Fruit fly (Drosophila melanogaster): ENCODE results near the gene yip2.

Gene yip2

dm6 chr2L:9890576-9890975 lies 24.5 kb upstream of the yip2 start, which contains the start of the genes CG34183 and CG4537 (continued):
- TF ChIP-seq Xbp1 (GFP tag; optimal IDR thresholded peaks at IDR 0.05) (no peak), Dip2 (GFP tag; IDR thresholded peaks at IDR 0.05) (no peak), p53 (GFP tag; optimal IDR thresholded peaks at IDR 0.05) (no peak), CG12104 (GFP tag; optimal IDR thresholded peaks at IDR 0.05) (no peak), klu (GFP tag; IDR thresholded peaks at IDR 0.05) (no peak), CG14441 (GFP tag; IDR thresholded peaks at IDR 0.05) (no peak), esg (GFP tag; conservative IDR thresholded peaks at IDR 0.05) (no peak), CG10979 (tag; optimal IDR thresholded peaks at IDR 0.05) (no peak), Dad (GFP tag; optimal IDR thresholded peaks at IDR 0.05) (peak; percentile 11), al (GFP tag; IDR thresholded peaks at IDR 0.05) (no peak), BEAF-32 (GFP tag; optimal IDR thresholded peaks at IDR 0.05) (peak; percentile 89), gcm2 (GFP tag; optimal IDR thresholded peaks at IDR 0.05) (no peak), wdn (GFP tag; IDR thresholded peaks at IDR 0.05) (no peak), CG17802 (tag; optimal IDR thresholded peaks at IDR 0.05) (no peak), Scr (GFP tag; IDR thresholded peaks at IDR 0.05; ENCODE audit: partially characterized antibody) (peak; percentile 90), pzg (GFP tag; optimal IDR thresholded peaks at IDR 0.05) (peak; percentile 86), CG17829 (tag; optimal IDR thresholded peaks at IDR 0.05) (peak; percentile 17), az2 (GFP tag; optimal IDR thresholded peaks at IDR 0.05) (no peak), slou (GFP tag; optimal IDR thresholded peaks at IDR 0.05) (no peak), Blimp-1 (GFP tag; optimal IDR thresholded peaks at IDR 0.05) (no peak), unc-4 (GFP tag; IDR thresholded peaks at IDR 0.05; ENCODE audit: partially characterized antibody) (peak; percentile 92), fd3F (GFP tag; optimal IDR thresholded peaks at IDR 0.05) (no peak), BtbVII (GFP tag; optimal IDR thresholded peaks at IDR 0.05) (no peak), CG13894 (tag; optimal IDR thresholded peaks at IDR 0.05) (no peak), CG11093 (GFP tag; IDR thresholded peaks at IDR 0.05) (no peak), btn (GFP tag; optimal IDR thresholded peaks at IDR 0.05) (no peak), fru (optimal IDR thresholded peaks at IDR 0.05) (no peak), sob (GFP tag; IDR thresholded peaks at IDR 0.05) (no peak), CG2678 (tag; optimal IDR thresholded peaks at IDR 0.05) (no peak), yki (optimal IDR thresholded peaks at IDR 0.05) (no peak), hth (optimal IDR thresholded peaks at IDR 0.05) (no peak), CrebB (tag; optimal IDR thresholded peaks at IDR 0.05) (no peak), insv (GFP tag; optimal IDR thresholded peaks at IDR 0.05) (no peak), onecut (GFP tag; IDR thresholded peaks at IDR 0.05) (no peak), cato (GFP tag; optimal IDR thresholded peaks at IDR 0.05; ENCODE audit: borderline replicate concordance) (no peak), Atf-2 (GFP tag; optimal IDR thresholded peaks at IDR 0.05) (no peak), D (optimal IDR thresholded peaks at IDR 0.05) (no peak), D (GFP tag; optimal IDR thresholded peaks at IDR 0.05) (no peak), Kr (GFP tag; optimal IDR thresholded peaks at IDR 0.05) (no peak), tin (GFP tag; optimal IDR thresholded peaks at IDR 0.05) (no peak), Antp (GFP tag; optimal IDR thresholded peaks at IDR 0.05) (no peak), MBD-R2 (GFP tag; IDR thresholded peaks at IDR 0.05) (peak; percentile 94), Eip74EF (GFP tag; optimal IDR thresholded peaks at IDR 0.05) (no peak), CG13287 (GFP tag; IDR thresholded peaks at IDR 0.05; ENCODE audit: partially characterized antibody) (peak; percentile 96), Lpt (GFP tag; optimal IDR thresholded peaks at IDR 0.05) (no peak), MESR4 (GFP tag; optimal IDR thresholded peaks at IDR 0.05) (peak; percentile 74), HLHmδ (GFP tag; optimal IDR thresholded peaks at IDR 0.05) (no peak), repo (GFP tag; optimal IDR thresholded peaks at IDR 0.05) (no peak), CG9932 (GFP tag; IDR thresholded peaks at IDR 0.05) (peak; percentile 33; the same call in 1 of the 2 replicates), maf-S (GFP tag; optimal IDR thresholded peaks at IDR 0.05) (no peak), ftz-f1 (GFP tag; optimal IDR thresholded peaks at IDR 0.05) (no peak), CG10462 (GFP tag; optimal IDR thresholded peaks at IDR 0.05) (no peak), gt (GFP tag; IDR thresholded peaks at IDR 0.05) (no peak)

Measured in whole organism, embryonic.